Worm (Caenorhabditis elegans) whole organism, mixed stage, embryonic: Measurements from ENCODE around the gene C10C6.3.

Experiments
- blmp-1 ChIP-seq: fragments of 150-350 bp; optimal IDR thresholded peaks from 2 replicates; lab custom pipeline; 2014; ENCODE audit warnings: missing biosample characterization, missing genetic modification characterization
- elt-1 ChIP-seq: sonication (generic microtip); optimal IDR thresholded peaks from 2 replicates; lab custom pipeline; 2017; ENCODE audit warnings: missing genetic modification characterization, mild to moderate bottlenecking, missing compliant biosample characterization, antibody characterized with exemption, moderate library complexity, borderline replicate concordance; ENCODE audit not compliant: insufficient read depth
- hlh-1 ChIP-seq: fragments of 150-350 bp; optimal IDR thresholded peaks from 2 replicates; lab custom pipeline; 2014; ENCODE audit warnings: missing biosample characterization, missing genetic modification reagents, missing genetic modification characterization
- lin-13 ChIP-seq: fragments of 150-350 bp; optimal IDR thresholded peaks from 2 replicates; lab custom pipeline; 2014; ENCODE audit warnings: missing biosample characterization, missing genetic modification characterization
- lsy-2 ChIP-seq: fragments of 150-350 bp; optimal IDR thresholded peaks from 2 replicates; lab custom pipeline; 2014; ENCODE audit warnings: missing biosample characterization, missing genetic modification characterization
- sptf-1 ChIP-seq: sonication (generic microtip); optimal IDR thresholded peaks from 2 replicates; lab custom pipeline; 2017; ENCODE audit warnings: mild to moderate bottlenecking, missing genetic modification characterization, moderate library complexity, missing compliant biosample characterization

- TF ChIP-seq lin-13 (tag; lab: Kevin White, UChicago) (no peak), blmp-1 (tag; lab: Kevin White, UChicago) (no peak), hlh-1 (no peak), elt-1 (tag; lab: Kevin White, UChicago) (no peak), sptf-1 (tag; lab: Kevin White, UChicago) (no peak), lsy-2 (tag; lab: Kevin White, UChicago) (no peak)
Measured at ce11 chrIV:11461335-11461734, 3.7 kb downstream of the C10C6.3 start.
